Fruit fly (Drosophila melanogaster) whole organism, pupa: Measurements from ENCODE around the gene Ir87a.

ENCODE experiments used
- CG10348 ChIP-seq: fragments of 200-800 bp; sonication (Bioruptor generic); IDR thresholded peaks from 2 replicates; pipeline ENCODE4 v1.3.6; 2022; ENCODE audit warnings: missing biosample characterization, missing genetic modification characterization
- CG12605 ChIP-seq: fragments of 200-800 bp; sonication (Bioruptor generic); IDR thresholded peaks from 2 replicates; pipeline ENCODE4 v1.3.6; 2022; ENCODE audit warnings: missing biosample characterization, missing genetic modification characterization
- CG13204 ChIP-seq: fragments of 200-800 bp; sonication (Bioruptor generic); optimal IDR thresholded peaks from 2 replicates; lab custom pipeline; 2018; ENCODE audit warnings: missing biosample characterization, mild to moderate bottlenecking, missing genetic modification characterization, moderate library complexity
- CG14655 ChIP-seq: fragments of 200-800 bp; sonication (Bioruptor generic); optimal IDR thresholded peaks from 3 replicates; lab custom pipeline; 2017; ENCODE audit warnings: mild to moderate bottlenecking, missing biosample characterization, missing genetic modification reagents, missing genetic modification characterization
- CG15710 ChIP-seq: fragments of 200-800 bp; sonication (Bioruptor generic); optimal IDR thresholded peaks from 2 replicates; lab custom pipeline; 2018; ENCODE audit warnings: missing biosample characterization, mild to moderate bottlenecking, missing genetic modification characterization, moderate library complexity
- CG17806 ChIP-seq: fragments of 200-800 bp; sonication (Bioruptor generic); optimal IDR thresholded peaks from 2 replicates; lab custom pipeline; 2018; ENCODE audit warnings: missing biosample characterization, mild to moderate bottlenecking, missing genetic modification characterization, moderate library complexity
- CG32121 ChIP-seq: fragments of 200-800 bp; sonication (Bioruptor generic); IDR thresholded peaks from 2 replicates; pipeline ENCODE4 v1.3.6; 2022; ENCODE audit warnings: missing biosample characterization, missing genetic modification characterization
- CG34367 ChIP-seq: fragments of 200-800 bp; sonication (Bioruptor generic); optimal IDR thresholded peaks from 2 replicates; lab custom pipeline; 2018; ENCODE audit warnings: missing biosample characterization, mild to moderate bottlenecking, missing genetic modification characterization
- CG4496 ChIP-seq: fragments of 200-800 bp; sonication (Bioruptor generic); IDR thresholded peaks from 3 replicates; pipeline ENCODE4 v1.3.6; 2022; ENCODE audit warnings: missing biosample characterization, missing genetic modification characterization
- CG8159 ChIP-seq: fragments of 200-800 bp; sonication (Bioruptor generic); optimal IDR thresholded peaks from 3 replicates; lab custom pipeline; 2018; ENCODE audit warnings: missing biosample characterization, mild to moderate bottlenecking, missing genetic modification characterization, moderate library complexity
- CG8301 ChIP-seq: fragments of 200-800 bp; sonication (Bioruptor generic); optimal IDR thresholded peaks from 2 replicates; lab custom pipeline; 2018; ENCODE audit warnings: missing biosample characterization, mild to moderate bottlenecking, missing genetic modification characterization
- CG9948 ChIP-seq: fragments of 200-800 bp; sonication (Bioruptor generic); optimal IDR thresholded peaks from 2 replicates; lab custom pipeline; 2018; ENCODE audit warnings: missing biosample characterization, mild to moderate bottlenecking, missing genetic modification characterization, moderate library complexity
- D1 ChIP-seq: fragments of 200-800 bp; sonication (Bioruptor generic); optimal IDR thresholded peaks from 2 replicates; lab custom pipeline; 2018; ENCODE audit warnings: missing biosample characterization, mild to moderate bottlenecking, missing genetic modification characterization, moderate library complexity
- EcR ChIP-seq: fragments of 200-800 bp; sonication (Bioruptor generic); optimal IDR thresholded peaks from 3 replicates; lab custom pipeline; 2019; ENCODE audit warnings: missing biosample characterization, missing genetic modification characterization, mild to moderate bottlenecking, moderate library complexity, missing genetic modification reagents
- Ets98B ChIP-seq: fragments of 200-800 bp; sonication (Bioruptor generic); IDR thresholded peaks from 2 replicates; pipeline ENCODE4 v1.3.6; 2022; ENCODE audit warnings: missing biosample characterization, missing genetic modification characterization
- Pif1A ChIP-seq: fragments of 200-800 bp; sonication (Bioruptor generic); optimal IDR thresholded peaks from 3 replicates; lab custom pipeline; 2016; ENCODE audit warnings: missing biosample characterization, missing genetic modification characterization
- Pif1B ChIP-seq: fragments of 200-800 bp; sonication (Bioruptor generic); optimal IDR thresholded peaks from 3 replicates; lab custom pipeline; 2016; ENCODE audit warnings: missing biosample characterization, missing genetic modification characterization
- Snoo ChIP-seq: fragments of 200-800 bp; sonication (Bioruptor generic); optimal IDR thresholded peaks from 3 replicates; lab custom pipeline; 2017; ENCODE audit warnings: missing biosample characterization, mild to moderate bottlenecking, missing genetic modification characterization, inconsistent platforms
- fd96Ca ChIP-seq: fragments of 200-800 bp; sonication (Bioruptor generic); IDR thresholded peaks from 3 replicates; pipeline ENCODE4 v1.3.6; 2022; ENCODE audit warnings: missing biosample characterization, missing genetic modification characterization
- gl ChIP-seq: fragments of 200-800 bp; sonication (Bioruptor generic); optimal IDR thresholded peaks from 2 replicates; lab custom pipeline; 2018; ENCODE audit warnings: missing biosample characterization, mild to moderate bottlenecking, missing genetic modification characterization
- rn ChIP-seq: fragments of 200-800 bp; sonication (Bioruptor generic); IDR thresholded peaks from 2 replicates; pipeline ENCODE4 v1.3.6; 2022; ENCODE audit warnings: missing biosample characterization, missing genetic modification characterization

The Ir87a gene

DNA sequence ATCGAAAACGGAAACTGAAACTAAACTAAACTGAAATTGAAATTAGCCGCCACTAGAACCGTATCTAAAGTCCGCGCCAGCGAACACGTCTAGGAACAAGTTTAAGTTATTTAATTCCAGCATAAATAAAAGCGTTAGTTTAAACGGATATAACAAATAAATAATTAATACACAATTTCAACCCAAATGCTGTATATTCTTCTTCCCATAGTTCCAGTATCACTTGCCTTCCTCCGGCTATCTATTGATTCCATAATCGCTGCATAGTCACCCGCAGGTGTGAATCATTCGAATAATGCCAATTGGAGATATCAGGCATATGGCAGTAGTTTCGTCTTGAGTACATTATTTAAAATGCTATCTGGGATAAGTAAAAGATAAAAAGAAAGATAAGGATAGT lies 35.0 kb upstream of the Ir87a start:
- TF ChIP-seq D1 (no peak), CG15710 (tag; lab: Kevin White, UChicago) (no peak), CG8159 (tag; lab: Kevin White, UChicago) (no peak), Pif1B (GFP tag; lab: Kevin White, UChicago) (no peak), gl (tag; lab: Kevin White, UChicago) (no peak), CG34367 (tag; lab: Kevin White, UChicago) (no peak), EcR (GFP tag; lab: Kevin White, UChicago) (no peak)

DNA sequence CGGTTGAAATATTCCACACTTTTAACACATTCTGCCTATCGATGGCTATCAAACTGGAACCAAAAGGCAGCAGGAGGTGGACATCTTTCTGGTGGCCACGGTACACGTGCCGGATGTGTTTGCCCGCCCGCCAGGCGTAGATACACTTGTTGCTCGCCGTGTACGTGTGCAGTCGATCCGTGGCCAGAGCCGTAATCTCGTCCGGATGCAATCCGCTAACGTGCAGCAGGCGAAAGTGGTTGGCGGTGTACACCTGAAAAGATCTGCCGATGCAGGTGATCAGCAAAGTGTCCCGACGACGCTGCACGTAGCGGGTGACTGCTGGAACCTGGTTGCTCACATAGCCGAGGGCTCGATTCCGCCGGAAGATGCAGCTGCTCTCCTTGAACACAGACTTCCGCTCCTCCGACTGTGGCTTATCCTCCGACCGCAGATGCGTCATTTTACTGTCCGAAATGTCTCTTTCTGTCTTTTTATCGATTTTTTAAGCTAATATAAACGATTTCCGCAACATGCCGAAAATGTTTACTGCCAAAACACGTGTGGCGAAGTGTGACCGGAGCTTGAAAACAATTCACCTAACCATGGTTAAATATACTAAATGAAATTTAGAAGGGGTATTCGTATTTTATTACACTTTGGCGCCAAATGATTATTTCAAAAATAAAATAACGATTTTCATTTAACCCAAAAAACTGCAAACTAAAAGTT lies 31.8 kb upstream of the Ir87a start, which contains the start of gene CG9799:
TSS of gene CG9799 (minus strand) at position 550 of the 711 bp plus-strand sequence.
- no peak for TF ChIP-seq EcR (GFP tag; lab: Kevin White, UChicago)
- no peak for TF ChIP-seq CG13204
- TF ChIP-seq Ets98B (GFP tag; lab: Robert Waterston, UW), result no peak

DNA sequence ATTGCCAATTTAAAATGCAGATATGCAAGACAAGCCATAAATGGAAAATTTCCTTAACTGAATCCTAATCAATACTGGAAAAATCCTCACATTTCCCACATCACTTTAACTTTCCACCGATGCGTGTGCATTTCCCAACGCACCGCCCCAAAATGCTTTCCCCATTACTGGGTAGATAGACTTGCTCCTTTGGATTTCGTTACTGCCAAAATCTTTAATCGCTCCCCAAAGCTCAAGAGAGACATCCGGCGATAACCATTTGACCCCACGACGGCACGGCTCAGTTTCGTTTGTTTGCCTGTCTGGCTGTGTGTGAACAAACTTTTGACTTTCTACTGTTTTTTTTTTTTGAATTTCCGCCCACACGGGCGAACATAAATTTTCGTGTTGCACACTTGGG lies 29.6 kb upstream of the Ir87a start:
- TF ChIP-seq CG14655 (no peak), Pif1A (GFP tag; lab: Kevin White, UChicago) (no peak), CG4496 (GFP tag; lab: Robert Waterston, UW) (no peak), CG13204 (no peak)
- TF ChIP-seq, all 21 proteins: peak for 0

DNA sequence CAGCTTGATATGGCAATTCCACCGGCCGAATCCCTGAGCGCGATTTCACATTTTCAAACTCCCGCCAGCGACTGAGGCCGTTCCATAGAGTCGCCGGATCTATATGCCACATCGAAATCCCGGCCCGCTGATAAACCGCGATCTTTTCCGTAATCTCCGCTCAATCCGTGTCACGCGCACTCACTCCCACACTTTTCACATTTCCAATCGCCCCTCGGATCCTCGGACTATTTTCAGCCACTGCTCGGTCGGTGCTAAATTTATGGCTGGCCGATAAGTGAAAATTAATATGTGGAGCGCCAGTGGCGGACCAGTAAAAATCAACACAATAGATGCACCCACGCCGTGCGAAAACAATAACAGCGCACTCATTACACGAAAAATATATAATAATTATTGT lies 27.1 kb upstream of the Ir87a start:
- TF ChIP-seq CG15710 (tag; lab: Kevin White, UChicago), result no peak
- no peak for TF ChIP-seq gl (tag; lab: Kevin White, UChicago)
- no peak for TF ChIP-seq CG10348 (GFP tag; lab: Robert Waterston, UW)
- no peak for TF ChIP-seq CG9948 (tag; lab: Kevin White, UChicago)
- TF ChIP-seq CG8301 (tag; lab: Kevin White, UChicago), result no peak
- TF ChIP-seq rn (GFP tag; lab: Robert Waterston, UW), result no peak
- no peak for TF ChIP-seq Pif1B (GFP tag; lab: Kevin White, UChicago)
- TF ChIP-seq Pif1A (GFP tag; lab: Kevin White, UChicago), result no peak
- TF ChIP-seq CG12605 (GFP tag; lab: Robert Waterston, UW), result no peak
- TF ChIP-seq CG17806 (tag; lab: Kevin White, UChicago), result no peak
- no peak for TF ChIP-seq D1
- TF ChIP-seq Snoo, result no peak
- no peak for TF ChIP-seq Ets98B (GFP tag; lab: Robert Waterston, UW)
- no peak for TF ChIP-seq CG4496 (GFP tag; lab: Robert Waterston, UW)
- no peak for TF ChIP-seq EcR (GFP tag; lab: Kevin White, UChicago)
- TF ChIP-seq CG14655, result no peak
- TF ChIP-seq CG13204, result no peak
- TF ChIP-seq fd96Ca (GFP tag; lab: Robert Waterston, UW), result no peak
- no peak for TF ChIP-seq CG8159 (tag; lab: Kevin White, UChicago)

DNA sequence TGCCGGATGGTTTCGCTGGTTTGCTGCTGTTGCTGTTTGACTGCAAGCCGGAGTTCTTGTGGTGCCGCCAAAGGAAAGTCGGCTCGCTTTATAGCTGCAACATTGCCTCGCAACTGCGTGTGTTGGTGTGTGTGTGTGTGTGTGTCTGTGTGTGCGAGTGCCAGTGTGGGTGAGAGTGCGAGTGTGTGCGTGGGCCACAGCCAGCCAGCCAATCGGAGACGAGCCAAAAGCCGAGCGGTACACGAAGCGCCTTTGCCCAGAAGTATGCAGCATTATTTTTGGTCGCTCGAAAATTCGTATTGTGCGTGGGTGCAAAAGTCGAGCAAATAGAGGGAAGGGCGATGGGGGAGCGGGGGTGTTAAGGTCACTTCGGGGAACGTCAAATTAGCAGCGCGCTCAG lies 24.9 kb upstream of the Ir87a start, which contains the start of gene CCHa2:
TSS of gene CCHa2 (minus strand) at position 65 of the 400 bp plus-strand sequence.
- TF ChIP-seq gl (tag; lab: Kevin White, UChicago) (no peak), CG4496 (GFP tag; lab: Robert Waterston, UW) (peak; percentile 48; the same call in 2 of the 3 replicates)
- TF ChIP-seq, all 21 proteins: peak for 1

DNA sequence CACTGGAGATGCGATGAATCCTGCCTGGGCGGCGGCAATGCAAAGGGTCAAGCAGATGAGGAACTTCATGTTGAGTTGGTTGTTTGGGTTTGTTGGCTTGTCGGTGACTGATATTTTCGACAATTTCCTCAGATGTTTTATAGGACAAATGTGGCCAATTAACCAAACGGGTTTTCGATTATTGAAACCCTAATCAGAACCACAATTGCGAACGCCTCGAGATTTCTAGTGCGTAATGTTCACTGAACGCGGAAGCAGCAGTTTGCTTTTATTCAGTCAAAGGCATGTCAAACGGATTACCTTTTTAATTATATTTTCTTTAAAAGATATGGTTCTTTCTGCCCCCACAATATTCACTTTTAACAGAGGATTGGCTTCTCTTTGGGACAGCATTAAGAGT lies 23.0 kb upstream of the Ir87a start, which contains the start of gene CG14374:
TSS of gene CG14374 (minus strand) at position 101 of the 400 bp plus-strand sequence.
- TF ChIP-seq D1, result no peak
- no peak for TF ChIP-seq CG10348 (GFP tag; lab: Robert Waterston, UW)
- TF ChIP-seq CG32121, result no peak
- TF ChIP-seq gl (tag; lab: Kevin White, UChicago), result no peak
- no peak for TF ChIP-seq CG8301 (tag; lab: Kevin White, UChicago)
- TF ChIP-seq Ets98B (GFP tag; lab: Robert Waterston, UW), result no peak
- TF ChIP-seq CG17806 (tag; lab: Kevin White, UChicago), result no peak
- no peak for TF ChIP-seq CG12605 (GFP tag; lab: Robert Waterston, UW)
- TF ChIP-seq CG34367 (tag; lab: Kevin White, UChicago), result no peak
- TF ChIP-seq rn (GFP tag; lab: Robert Waterston, UW), result no peak
- TF ChIP-seq CG9948 (tag; lab: Kevin White, UChicago), result no peak
- TF ChIP-seq Pif1A (GFP tag; lab: Kevin White, UChicago), result no peak
- TF ChIP-seq fd96Ca (GFP tag; lab: Robert Waterston, UW), result no peak
- no peak for TF ChIP-seq CG15710 (tag; lab: Kevin White, UChicago)
- no peak for TF ChIP-seq CG14655
- no peak for TF ChIP-seq EcR (GFP tag; lab: Kevin White, UChicago)
- no peak for TF ChIP-seq CG8159 (tag; lab: Kevin White, UChicago)
- no peak for TF ChIP-seq Pif1B (GFP tag; lab: Kevin White, UChicago)
- TF ChIP-seq Snoo, result no peak
- TF ChIP-seq, all 21 proteins: peak for 0

DNA sequence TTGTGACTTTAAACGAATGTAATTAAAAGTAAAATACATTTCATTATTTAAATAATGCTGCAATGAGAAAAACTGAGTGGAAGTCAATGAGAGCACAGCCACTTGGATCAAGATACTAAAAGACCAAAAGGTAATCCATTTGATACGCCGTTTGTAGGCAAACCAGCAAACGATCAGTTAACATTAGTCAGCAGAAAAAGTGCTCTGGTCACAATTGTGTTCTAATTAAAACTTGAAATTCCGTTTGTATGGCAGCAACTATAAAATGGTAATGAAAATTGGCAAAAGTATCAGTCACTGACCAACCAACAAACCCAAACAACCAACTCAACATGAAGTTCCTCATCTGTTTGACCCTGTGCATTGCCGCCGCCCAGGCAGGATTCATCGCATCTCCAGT lies 22.5 kb upstream of the Ir87a start, which contains the start of gene CG14377:
TSS of gene CG14377 (plus strand) at position 301 of the 400 bp plus-strand sequence.
- TF ChIP-seq rn (GFP tag; lab: Robert Waterston, UW) (no peak), CG8301 (tag; lab: Kevin White, UChicago) (no peak), gl (tag; lab: Kevin White, UChicago) (no peak), CG32121 (no peak), CG13204 (no peak), CG12605 (GFP tag; lab: Robert Waterston, UW) (no peak), Ets98B (GFP tag; lab: Robert Waterston, UW) (no peak)
